Worm (Caenorhabditis elegans): ENCODE results near the gene R12B2.2.

ce11 chrIII:5763988-5764387 lies 42.8 kb upstream of the R12B2.2 start:
- no peak for TF ChIP-seq aly-2 (tag; optimal IDR thresholded peaks at IDR 0.05)
- no peak for TF ChIP-seq pqm-1 (tag; optimal IDR thresholded peaks at IDR 0.05)
- TF ChIP-seq saeg-2 (GFP tag; IDR thresholded peaks at IDR 0.05), result no peak
- TF ChIP-seq R02D3.7 (tag; optimal IDR thresholded peaks at IDR 0.05), result no peak
- no peak for TF ChIP-seq nhr-237 (tag; optimal IDR thresholded peaks at IDR 0.05)
- TF ChIP-seq nhr-10 (tag; optimal IDR thresholded peaks at IDR 0.05), result no peak
- TF ChIP-seq lin-13 (GFP tag; optimal IDR thresholded peaks at IDR 0.05), result no peak
- no peak for TF ChIP-seq aha-1 (tag)
- TF ChIP-seq nhr-111 (GFP tag; optimal IDR thresholded peaks at IDR 0.05), result no peak

Measured in whole organism, L4 larva.